Worm (Caenorhabditis elegans): ENCODE measurements around the gene W06G6.11.

Gene W06G6.11

ce11 chrV:16635911-16636310 lies 13.2 kb downstream of the W06G6.11 start, which contains the start of gene mltn-11:
Gene mltn-11, plus strand, starts transcription at chrV:16636186.
- TF ChIP-seq tbx-2 (tag; optimal IDR thresholded peaks at IDR 0.05) (no peak), nhr-67 (tag; optimal IDR thresholded peaks at IDR 0.05) (no peak), lin-39 (tag; optimal IDR thresholded peaks at IDR 0.05) (no peak), elt-2 (tag; optimal IDR thresholded peaks at IDR 0.05) (peak; percentile 28), ZK546.5 (tag; optimal IDR thresholded peaks at IDR 0.05) (no peak), fkh-10 (GFP tag; optimal IDR thresholded peaks at IDR 0.05) (no peak), fos-1 (tag; optimal IDR thresholded peaks at IDR 0.05) (no peak), egl-27 (tag; optimal IDR thresholded peaks at IDR 0.05) (no peak)

ce11 chrV:16629600-16629999 lies 19.5 kb downstream of the W06G6.11 start, which contains the start of gene srd-21:
Gene srd-21, plus strand, starts transcription at chrV:16629900.
- TF ChIP-seq lin-39 (tag; optimal IDR thresholded peaks at IDR 0.05), result no peak
- TF ChIP-seq zag-1 (tag; optimal IDR thresholded peaks at IDR 0.05), result no peak
- TF ChIP-seq snpc-4 (tag; optimal IDR thresholded peaks at IDR 0.05), result no peak
- no peak for TF ChIP-seq egl-5 (tag; optimal IDR thresholded peaks at IDR 0.05)
- TF ChIP-seq pha-4 (tag; optimal IDR thresholded peaks at IDR 0.05), result no peak
- no peak for TF ChIP-seq fkh-10 (GFP tag; optimal IDR thresholded peaks at IDR 0.05)
- no peak for TF ChIP-seq ceh-9 (tag; optimal IDR thresholded peaks at IDR 0.05)
- TF ChIP-seq elt-3 (tag; optimal IDR thresholded peaks at IDR 0.05), result no peak
- no peak for TF ChIP-seq ceh-16 (tag; optimal IDR thresholded peaks at IDR 0.05)
- TF ChIP-seq unc-39 (tag; optimal IDR thresholded peaks at IDR 0.05), result no peak
- TF ChIP-seq mml-1 (tag; optimal IDR thresholded peaks at IDR 0.05), result no peak

ce11 chrV:16628991-16629390 lies 20.1 kb downstream of the W06G6.11 start, which contains the start of gene W06G6.2:
Gene W06G6.2, plus strand, starts transcription at chrV:16629291.
- TF ChIP-seq nhr-77 (tag; optimal IDR thresholded peaks at IDR 0.05) (no peak), nhr-28 (tag; optimal IDR thresholded peaks at IDR 0.05) (no peak), nhr-43 (tag; optimal IDR thresholded peaks at IDR 0.05; ENCODE audit: poor library complexity, severe bottlenecking) (no peak), lin-15B (tag; optimal IDR thresholded peaks at IDR 0.05) (no peak), jun-1 (tag; optimal IDR thresholded peaks at IDR 0.05) (no peak), fkh-2 (tag; optimal IDR thresholded peaks at IDR 0.05) (no peak), unc-39 (tag; optimal IDR thresholded peaks at IDR 0.05) (no peak), hmg-11 (tag; optimal IDR thresholded peaks at IDR 0.05) (no peak), pqm-1 (tag; optimal IDR thresholded peaks at IDR 0.05) (no peak), eor-1 (tag; optimal IDR thresholded peaks at IDR 0.05) (no peak), lsy-12 (tag; optimal IDR thresholded peaks at IDR 0.05) (no peak), elt-2 (tag; optimal IDR thresholded peaks at IDR 0.05) (no peak), ceh-16 (tag; optimal IDR thresholded peaks at IDR 0.05) (no peak), nhr-67 (tag; optimal IDR thresholded peaks at IDR 0.05) (no peak), nhr-23 (tag; optimal IDR thresholded peaks at IDR 0.05) (no peak)

ce11 chrV:16627962-16628361 lies 21.1 kb downstream of the W06G6.11 start, which contains the start of gene oac-53:
Gene oac-53, minus strand, starts transcription at chrV:16627970.
- TF ChIP-seq elt-2 (tag; optimal IDR thresholded peaks at IDR 0.05), result peak; percentile 73
- no peak for TF ChIP-seq ztf-11 (tag; optimal IDR thresholded peaks at IDR 0.05)
- TF ChIP-seq R02D3.7 (tag; optimal IDR thresholded peaks at IDR 0.05), result no peak
- TF ChIP-seq pqm-1 (tag; optimal IDR thresholded peaks at IDR 0.05), result peak; percentile 19
- TF ChIP-seq nhr-77 (tag; optimal IDR thresholded peaks at IDR 0.05), result no peak

ce11 chrV:16622754-16623261 lies 26.3 kb downstream of the W06G6.11 start, which contains the start of gene Y70C5A.2:
Gene Y70C5A.2, minus strand, starts transcription at chrV:16623211.
- TF ChIP-seq zag-1 (tag; optimal IDR thresholded peaks at IDR 0.05) (no peak), nhr-43 (tag; optimal IDR thresholded peaks at IDR 0.05; ENCODE audit: poor library complexity, severe bottlenecking) (no peak), eor-1 (tag; optimal IDR thresholded peaks at IDR 0.05) (no peak)

- peak; percentile 18 for TF ChIP-seq elt-2 (tag; optimal IDR thresholded peaks at IDR 0.05)
- TF ChIP-seq jun-1 (tag; optimal IDR thresholded peaks at IDR 0.05), result no peak
Measured at ce11 chrV:16621894-16622293, 27.2 kb downstream of the W06G6.11 start.
